Worm (Caenorhabditis elegans) whole organism, late embryonic: ENCODE data around the gene F11C1.10.
A peak's percentile ranks its signal among the peaks of the same experiment; 100 is the strongest.

Experiments used
- C08G9.2 ChIP-seq: sonication (generic microtip); optimal IDR thresholded peaks from 2 replicates; lab custom pipeline; 2016; ENCODE audit warnings: mild to moderate bottlenecking, missing genetic modification characterization, moderate library complexity, missing compliant biosample characterization
- F13H6.1 ChIP-seq: sonication (generic microtip); optimal IDR thresholded peaks from 2 replicates; lab custom pipeline; 2016; ENCODE audit warnings: missing genetic modification characterization, missing compliant biosample characterization
- K02D7.2 ChIP-seq: sonication (generic microtip); optimal IDR thresholded peaks from 2 replicates; lab custom pipeline; 2017; ENCODE audit warnings: mild to moderate bottlenecking, missing genetic modification characterization, missing compliant biosample characterization
- ahr-1 ChIP-seq: sonication (generic microtip); optimal IDR thresholded peaks from 2 replicates; lab custom pipeline; 2016; ENCODE audit warnings: missing genetic modification characterization, missing compliant biosample characterization
- ama-1 ChIP-seq: fragments of 150-350 bp; optimal IDR thresholded peaks from 2 replicates; lab custom pipeline; 2014
- ceh-14 ChIP-seq: sonication (generic microtip); optimal IDR thresholded peaks from 2 replicates; lab custom pipeline; 2016; ENCODE audit warnings: missing genotype, missing genetic modification characterization, missing compliant biosample characterization
- ceh-2 ChIP-seq: sonication (generic microtip); optimal IDR thresholded peaks from 2 replicates; lab custom pipeline; 2016; ENCODE audit warnings: missing genotype, missing genetic modification characterization, missing compliant biosample characterization
- ceh-24 ChIP-seq: sonication (generic microtip); optimal IDR thresholded peaks from 2 replicates; lab custom pipeline; 2016; ENCODE audit warnings: mild to moderate bottlenecking, missing genetic modification characterization, missing compliant biosample characterization
- ceh-31 ChIP-seq: sonication (generic microtip); optimal IDR thresholded peaks from 2 replicates; lab custom pipeline; 2016; ENCODE audit warnings: missing genetic modification characterization, missing compliant biosample characterization
- ceh-45 ChIP-seq: fragments of 200-800 bp; sonication (Bioruptor generic); IDR thresholded peaks from 2 replicates; pipeline ENCODE4 v1.3.6; 2022; ENCODE audit warnings: missing genetic modification reagents, missing genetic modification characterization, missing compliant biosample characterization
- ceh-48 ChIP-seq: sonication (generic microtip); optimal IDR thresholded peaks from 2 replicates; lab custom pipeline; 2016; ENCODE audit warnings: missing genetic modification characterization, inconsistent platforms, missing compliant biosample characterization
- ceh-9 ChIP-seq: sonication (generic microtip); optimal IDR thresholded peaks from 2 replicates; lab custom pipeline; 2016; ENCODE audit warnings: mild to moderate bottlenecking, missing genetic modification characterization, inconsistent platforms, missing compliant biosample characterization
- che-1 ChIP-seq: sonication (generic microtip); optimal IDR thresholded peaks from 2 replicates; lab custom pipeline; 2016; ENCODE audit warnings: mild to moderate bottlenecking, missing genetic modification characterization, missing compliant biosample characterization
- elt-2 ChIP-seq: sonication (generic microtip); optimal IDR thresholded peaks from 2 replicates; lab custom pipeline; 2016; ENCODE audit warnings: missing genetic modification reagents, missing genetic modification characterization, missing compliant biosample characterization
- elt-4 ChIP-seq: sonication (generic microtip); optimal IDR thresholded peaks from 2 replicates; lab custom pipeline; 2016; ENCODE audit warnings: missing genetic modification characterization, missing compliant biosample characterization
- ets-4 ChIP-seq: sonication (generic microtip); optimal IDR thresholded peaks from 2 replicates; lab custom pipeline; 2016; ENCODE audit warnings: missing genetic modification characterization, missing compliant biosample characterization
- fax-1 ChIP-seq: sonication (generic microtip); optimal IDR thresholded peaks from 2 replicates; lab custom pipeline; 2016; ENCODE audit warnings: missing genotype, missing genetic modification characterization, missing compliant biosample characterization
- fkh-10 ChIP-seq: fragments of 150-350 bp; optimal IDR thresholded peaks from 2 replicates; lab custom pipeline; 2014; ENCODE audit warnings: missing biosample characterization, missing genetic modification reagents, missing genetic modification characterization
- hlh-30 ChIP-seq: sonication (generic microtip); optimal IDR thresholded peaks from 2 replicates; lab custom pipeline; 2017; ENCODE audit warnings: antibody characterized with exemption, missing genetic modification characterization, missing compliant biosample characterization; ENCODE audit not compliant: insufficient read depth
- lim-6 ChIP-seq: sonication (generic microtip); optimal IDR thresholded peaks from 2 replicates; lab custom pipeline; 2016; ENCODE audit warnings: missing genetic modification characterization, missing compliant biosample characterization
- lin-11 ChIP-seq: fragments of 200-800 bp; sonication (Bioruptor generic); optimal IDR thresholded peaks from 2 replicates; lab custom pipeline; 2018; ENCODE audit warnings: mild to moderate bottlenecking, missing genetic modification characterization, missing compliant biosample characterization
- madf-2 ChIP-seq: sonication (generic microtip); optimal IDR thresholded peaks from 2 replicates; lab custom pipeline; 2017; ENCODE audit warnings: missing genetic modification characterization, missing compliant biosample characterization
- mec-3 ChIP-seq: sonication (generic microtip); optimal IDR thresholded peaks from 2 replicates; lab custom pipeline; 2016; ENCODE audit warnings: borderline replicate concordance, missing genetic modification characterization, missing compliant biosample characterization
- nfya-1 ChIP-seq: sonication (generic microtip); optimal IDR thresholded peaks from 2 replicates; lab custom pipeline; 2017; ENCODE audit warnings: missing genetic modification characterization, mild to moderate bottlenecking, missing compliant biosample characterization, antibody characterized with exemption, moderate library complexity
- nhr-11 ChIP-seq: fragments of 150-350 bp; optimal IDR thresholded peaks from 2 replicates; lab custom pipeline; 2014; ENCODE audit warnings: missing biosample characterization, missing genetic modification characterization
- nhr-232 ChIP-seq: sonication (generic microtip); optimal IDR thresholded peaks from 2 replicates; lab custom pipeline; 2016; ENCODE audit warnings: missing genetic modification characterization, missing compliant biosample characterization
- npax-4 ChIP-seq: sonication (generic microtip); optimal IDR thresholded peaks from 2 replicates; lab custom pipeline; 2016; ENCODE audit warnings: missing genetic modification characterization, missing compliant biosample characterization
- pag-3 ChIP-seq: sonication (generic microtip); optimal IDR thresholded peaks from 2 replicates; lab custom pipeline; 2016; ENCODE audit warnings: missing compliant biosample characterization, missing genetic modification characterization, borderline replicate concordance
- pha-2 ChIP-seq: sonication (generic microtip); optimal IDR thresholded peaks from 2 replicates; lab custom pipeline; 2017; ENCODE audit warnings: mild to moderate bottlenecking, missing genetic modification characterization, missing compliant biosample characterization
- pqm-1 ChIP-seq: sonication (generic microtip); optimal IDR thresholded peaks from 2 replicates; lab custom pipeline; 2016; ENCODE audit warnings: missing genetic modification characterization, missing compliant biosample characterization
- pros-1 ChIP-seq: fragments of 150-350 bp; optimal IDR thresholded peaks from 2 replicates; lab custom pipeline; 2014; ENCODE audit warnings: missing biosample characterization, missing genetic modification reagents, missing genetic modification characterization
- ref-2 ChIP-seq: sonication (generic microtip); optimal IDR thresholded peaks from 2 replicates; lab custom pipeline; 2016; ENCODE audit warnings: missing genetic modification characterization, missing compliant biosample characterization
- rnt-1 ChIP-seq: sonication (generic microtip); optimal IDR thresholded peaks from 2 replicates; lab custom pipeline; 2016; ENCODE audit warnings: missing genetic modification characterization, missing compliant biosample characterization
- sox-2 ChIP-seq: fragments of 200-800 bp; sonication (Bioruptor generic); IDR thresholded peaks from 2 replicates; pipeline ENCODE4 v1.3.6; 2022; ENCODE audit warnings: missing genetic modification reagents, missing genetic modification characterization, missing compliant biosample characterization
- tbx-7 ChIP-seq: sonication (generic microtip); optimal IDR thresholded peaks from 2 replicates; lab custom pipeline; 2016; ENCODE audit warnings: missing genotype, missing genetic modification characterization, missing compliant biosample characterization
- unc-3 ChIP-seq, 2 experiments: fragments of 200-800 bp in 1 of 2; sonication (Bioruptor generic) in 1 of 2; sonication (generic microtip) in 1 of 2; conservative IDR thresholded peaks in 1 of 2; optimal IDR thresholded peaks in 1 of 2; 2 replicates each; pipeline versions ENCODE4 v1.3.6 to Lab custom; 2016 to 2022; ENCODE audit warnings: missing compliant biosample characterization in 2 of 2, missing genetic modification characterization in 2 of 2, missing genetic modification reagents in 1 of 2
- zip-5 ChIP-seq: sonication (generic microtip); optimal IDR thresholded peaks from 2 replicates; lab custom pipeline; 2016; ENCODE audit warnings: missing genetic modification characterization, missing compliant biosample characterization

F11C1.10 gene

DNA sequence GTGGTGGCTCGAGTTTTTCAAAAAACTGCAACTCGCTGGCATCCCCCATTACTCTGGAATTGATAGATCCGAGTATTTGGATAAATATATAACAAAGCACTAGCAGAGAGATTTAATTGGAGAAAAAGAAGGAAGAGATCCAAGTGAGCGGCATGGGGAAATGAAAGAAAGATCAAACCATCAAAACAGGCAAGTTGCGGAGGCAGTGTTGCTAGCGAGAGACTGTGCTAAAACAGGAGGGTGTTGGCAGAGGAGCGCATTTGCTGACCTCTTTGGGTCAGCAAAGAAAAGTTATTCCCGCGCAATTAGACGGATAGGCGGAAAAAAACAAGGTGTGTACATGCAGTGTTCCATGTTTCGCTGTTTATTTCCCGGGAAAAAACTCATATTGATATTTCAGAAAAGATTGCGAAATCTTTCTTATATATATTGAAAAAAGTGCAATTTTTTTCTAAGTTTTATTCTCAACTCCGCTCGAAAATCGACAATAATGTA lies 1.2 kb upstream of the F11C1.10 start, which contains the start of gene ppk-3 (continued):
- TF ChIP-seq mec-3 (tag; lab: Kevin White, UChicago): no peak
- no peak for TF ChIP-seq ahr-1 (tag; lab: Kevin White, UChicago)
- TF ChIP-seq unc-3 (GFP tag; conservative IDR thresholded peaks at IDR 0.05; lab: Robert Waterston, UW): no peak
- TF ChIP-seq unc-3 (tag; optimal IDR thresholded peaks at IDR 0.05; lab: Kevin White, UChicago): no peak
- no peak for TF ChIP-seq npax-4 (tag; lab: Kevin White, UChicago)
- TF ChIP-seq ceh-14: no peak
- no peak for TF ChIP-seq ets-4 (tag; lab: Kevin White, UChicago)
- no peak for TF ChIP-seq nhr-11
- no peak for TF ChIP-seq lim-6 (tag; lab: Kevin White, UChicago)
- no peak for TF ChIP-seq ceh-2 (tag; lab: Kevin White, UChicago)
- peak; percentile 63 for TF ChIP-seq ceh-31 (tag; lab: Kevin White, UChicago)

DNA sequence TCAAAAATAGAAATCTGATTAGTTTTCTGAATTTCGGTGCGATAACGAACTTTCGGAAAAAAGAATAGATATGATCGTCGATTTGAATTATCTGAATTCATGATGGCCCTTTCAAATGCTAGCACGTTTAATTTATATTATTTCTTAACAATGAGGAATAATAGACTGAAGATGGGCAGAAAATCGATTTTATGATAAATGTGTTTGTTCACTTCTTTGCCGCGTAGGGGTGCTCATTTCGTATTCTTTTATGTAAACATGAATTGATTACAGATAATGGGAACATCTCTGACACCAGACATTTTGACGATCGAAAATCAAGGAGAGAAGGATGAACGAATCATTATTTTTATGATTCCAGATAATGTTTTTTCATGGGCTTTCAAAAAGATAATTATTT lies 569 bp downstream of the F11C1.10 start, which contains the start of gene F11C1.9:
Gene F11C1.9 (minus strand): TSS at position 101 of the 400 bp plus-strand sequence.
- TF ChIP-seq nfya-1 (tag; lab: Kevin White, UChicago) (no peak), F13H6.1 (tag; lab: Kevin White, UChicago) (no peak), unc-3 (GFP tag; conservative IDR thresholded peaks at IDR 0.05; lab: Robert Waterston, UW) (no peak), unc-3 (tag; optimal IDR thresholded peaks at IDR 0.05; lab: Kevin White, UChicago) (no peak), hlh-30 (tag; lab: Kevin White, UChicago) (no peak), lin-11 (tag; lab: Kevin White, UChicago) (no peak), che-1 (tag; lab: Kevin White, UChicago) (no peak), ceh-2 (tag; lab: Kevin White, UChicago) (no peak)

ce11 chrX:12978569-12978968 lies 1.7 kb downstream of the F11C1.10 start:
- TF ChIP-seq fax-1 (no peak), fkh-10 (GFP tag; lab: Kevin White, UChicago) (no peak), sox-2 (GFP tag; lab: Robert Waterston, UW) (no peak), madf-2 (tag; lab: Kevin White, UChicago) (no peak), ama-1 (lab: Kevin White, UChicago) (no peak), pqm-1 (tag; lab: Kevin White, UChicago) (no peak), che-1 (tag; lab: Kevin White, UChicago) (no peak), nhr-232 (tag; lab: Kevin White, UChicago) (no peak), tbx-7 (tag; lab: Kevin White, UChicago) (no peak), ets-4 (tag; lab: Kevin White, UChicago) (no peak), unc-3 (GFP tag; conservative IDR thresholded peaks at IDR 0.05; lab: Robert Waterston, UW) (no peak), unc-3 (tag; optimal IDR thresholded peaks at IDR 0.05; lab: Kevin White, UChicago) (no peak), ceh-48 (no peak), K02D7.2 (tag; lab: Kevin White, UChicago) (no peak), C08G9.2 (no peak), ceh-24 (tag; lab: Kevin White, UChicago) (no peak), elt-4 (no peak), pha-2 (tag; lab: Kevin White, UChicago) (no peak)
- TF ChIP-seq, all 69 proteins: peak for 0

ce11 chrX:12979747-12980146 lies 2.9 kb downstream of the F11C1.10 start:
- TF ChIP-seq rnt-1 (no peak), elt-2 (tag; lab: Kevin White, UChicago) (peak; percentile 32), ceh-9 (tag; lab: Kevin White, UChicago) (no peak), zip-5 (tag; lab: Kevin White, UChicago) (no peak), pros-1 (no peak)

DNA sequence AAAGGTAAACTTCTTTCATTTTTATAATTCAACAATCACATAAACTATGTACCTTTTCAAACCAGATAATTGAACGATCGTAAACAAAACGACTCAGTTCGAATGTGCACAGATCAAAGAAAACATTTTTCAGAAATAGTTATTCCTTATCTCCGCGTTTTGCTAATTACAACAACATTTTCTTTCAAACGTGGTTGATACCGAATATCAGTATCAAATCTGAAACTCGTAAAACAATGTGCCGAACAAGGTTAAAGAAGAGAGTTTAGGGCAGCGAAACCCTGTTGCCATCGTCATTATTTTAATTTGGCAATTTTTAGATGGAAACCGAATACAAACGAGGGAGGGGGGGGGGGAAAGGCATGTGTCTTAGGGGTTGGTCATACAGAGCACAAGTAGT lies 4.5 kb downstream of the F11C1.10 start, which contains the start of gene scav-4:
Gene scav-4 (plus strand): TSS at position 383 of the 400 bp plus-strand sequence.
- TF ChIP-seq ref-2 (tag; lab: Kevin White, UChicago) (no peak), lin-11 (tag; lab: Kevin White, UChicago) (no peak), ceh-45 (GFP tag; lab: Robert Waterston, UW) (no peak), pag-3 (tag; lab: Kevin White, UChicago) (no peak), fax-1 (no peak), pros-1 (no peak)
- TF ChIP-seq, all 69 proteins: peak for 0
